Worm (Caenorhabditis elegans): ENCODE measurements around the gene B0507.3.

Gene B0507.3

ce11 chrV:8767493-8767892, 1.2 kb upstream of the B0507.3 start:
- no peak for TF ChIP-seq nhr-25 (tag; optimal IDR thresholded peaks at IDR 0.05)
- TF ChIP-seq fos-1 (tag; optimal IDR thresholded peaks at IDR 0.05), result peak; percentile 63
- TF ChIP-seq crh-2 (tag; optimal IDR thresholded peaks at IDR 0.05), result peak; percentile 32
- peak; percentile 34 for TF ChIP-seq sma-9 (GFP tag; optimal IDR thresholded peaks at IDR 0.05)
- TF ChIP-seq sma-9 (tag; optimal IDR thresholded peaks at IDR 0.05), result no peak

DNA sequence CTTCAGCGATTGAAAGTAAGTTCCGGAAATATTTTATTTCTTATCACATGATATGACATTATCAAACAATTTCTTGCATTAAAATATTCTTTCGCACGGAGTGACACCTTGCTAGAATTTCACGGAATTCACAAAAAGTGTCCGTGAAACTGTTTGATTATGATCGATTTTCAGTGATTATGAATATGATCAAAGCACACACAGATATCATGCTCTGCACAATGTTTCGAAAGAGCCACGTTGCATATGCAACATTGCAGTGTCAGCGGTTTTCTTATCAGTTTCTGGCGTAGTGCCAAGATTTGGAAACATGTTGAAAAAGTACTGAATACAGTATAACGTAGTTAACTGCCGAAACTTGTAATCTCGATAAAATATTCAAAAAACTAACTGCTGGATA, 445 bp downstream of the B0507.3 start:
- TF ChIP-seq gmeb-1 (tag; optimal IDR thresholded peaks at IDR 0.05), result peak; percentile 40
- peak; percentile 88 for TF ChIP-seq sma-9 (GFP tag; optimal IDR thresholded peaks at IDR 0.05)
- no peak for TF ChIP-seq sma-9 (tag; optimal IDR thresholded peaks at IDR 0.05)
- TF ChIP-seq crh-2 (tag; optimal IDR thresholded peaks at IDR 0.05), result peak; percentile 91
- no peak for TF ChIP-seq nhr-237 (tag; optimal IDR thresholded peaks at IDR 0.05)
- no peak for TF ChIP-seq blmp-1 (tag; optimal IDR thresholded peaks at IDR 0.05; ENCODE audit: insufficient read depth)
- no peak for TF ChIP-seq nhr-12 (tag; optimal IDR thresholded peaks at IDR 0.05)
- no peak for TF ChIP-seq zag-1 (tag; optimal IDR thresholded peaks at IDR 0.05)
- no peak for TF ChIP-seq unc-55 (GFP tag; optimal IDR thresholded peaks at IDR 0.05)
- peak; percentile 93 for TF ChIP-seq fos-1 (tag; optimal IDR thresholded peaks at IDR 0.05)
- no peak for TF ChIP-seq mbf-1 (tag; optimal IDR thresholded peaks at IDR 0.05)
- TF ChIP-seq F13H6.1 (tag; optimal IDR thresholded peaks at IDR 0.05), result peak; percentile 22

DNA sequence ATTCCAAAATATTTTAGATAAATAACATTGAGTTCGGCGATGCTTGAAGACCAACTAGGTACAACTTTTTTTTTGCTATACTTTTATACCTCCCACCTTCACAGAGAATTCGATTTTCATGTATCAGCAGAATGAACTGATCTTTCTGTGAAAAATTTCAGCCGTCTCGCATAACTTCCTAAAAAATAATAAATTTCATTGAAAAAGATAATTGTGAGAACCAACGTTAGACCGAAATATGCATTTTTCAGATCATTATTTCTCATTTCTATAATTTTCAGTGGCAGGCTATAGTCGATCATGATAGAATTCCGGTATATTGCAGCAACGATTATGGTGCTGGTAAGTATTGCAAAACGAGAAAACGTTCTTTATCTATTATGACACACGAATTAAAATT, 2.9 kb downstream of the B0507.3 start, which contains the start of gene srx-115:
Gene srx-115 (plus strand): TSS at position 301 of the 400 bp plus-strand sequence.
- TF ChIP-seq peb-1 (tag; optimal IDR thresholded peaks at IDR 0.05), result no peak
- no peak for TF ChIP-seq ama-1 (optimal IDR thresholded peaks at IDR 0.05)
- no peak for TF ChIP-seq sem-4 (tag; optimal IDR thresholded peaks at IDR 0.05)
- no peak for TF ChIP-seq C34F6.9 (tag; optimal IDR thresholded peaks at IDR 0.05)
- no peak for TF ChIP-seq ztf-4 (tag; optimal IDR thresholded peaks at IDR 0.05)
- no peak for TF ChIP-seq fos-1 (tag; optimal IDR thresholded peaks at IDR 0.05)
- no peak for TF ChIP-seq nhr-10 (tag; optimal IDR thresholded peaks at IDR 0.05)
- TF ChIP-seq ceh-16 (tag; optimal IDR thresholded peaks at IDR 0.05), result no peak

ce11 chrV:8773826-8774382, 5.2 kb downstream of the B0507.3 start, which contains the start of gene B0507.2:
Gene B0507.2, plus strand, starts transcription at chrV:8774332.
- TF ChIP-seq ZK546.5 (tag; optimal IDR thresholded peaks at IDR 0.05) (no peak), unc-62 (GFP tag; optimal IDR thresholded peaks at IDR 0.05) (no peak), C34F6.9 (tag; optimal IDR thresholded peaks at IDR 0.05) (peak; percentile 42), mab-5 (tag; optimal IDR thresholded peaks at IDR 0.05) (no peak), nhr-129 (tag; optimal IDR thresholded peaks at IDR 0.05) (peak; percentile 9), nhr-21 (tag; optimal IDR thresholded peaks at IDR 0.05) (no peak), fos-1 (tag; optimal IDR thresholded peaks at IDR 0.05) (peak; percentile 56), ama-1 (optimal IDR thresholded peaks at IDR 0.05) (no peak), aly-2 (tag; optimal IDR thresholded peaks at IDR 0.05) (no peak), lin-13 (GFP tag; optimal IDR thresholded peaks at IDR 0.05) (no peak), dmd-4 (tag; optimal IDR thresholded peaks at IDR 0.05) (no peak), lsy-2 (tag; optimal IDR thresholded peaks at IDR 0.05) (peak in 1 of 2 experiments; percentile 35), unc-55 (GFP tag; optimal IDR thresholded peaks at IDR 0.05) (peak; percentile 57)

DNA sequence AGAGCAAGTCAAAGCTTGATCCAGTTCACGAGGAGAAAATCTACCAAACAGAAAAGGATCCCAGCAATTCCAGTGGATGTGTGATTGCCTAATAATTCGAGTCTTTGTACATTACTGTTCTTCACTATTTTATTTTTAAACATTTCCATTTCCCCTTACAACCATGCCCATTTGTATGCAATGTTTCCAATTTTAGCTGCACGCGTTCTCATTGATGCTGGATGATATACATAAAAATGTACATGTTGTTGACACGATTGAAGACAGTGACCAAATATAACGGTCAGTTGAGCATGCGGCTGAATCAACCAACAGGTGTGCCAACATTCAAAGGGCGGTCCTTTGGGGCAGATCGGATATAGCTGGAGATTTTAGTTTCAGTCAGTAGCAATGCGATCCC, 7.6 kb downstream of the B0507.3 start, which contains the start of gene B0507.1:
Gene B0507.1 (plus strand): TSS at position 301 of the 400 bp plus-strand sequence.
- TF ChIP-seq nhr-6 (tag; optimal IDR thresholded peaks at IDR 0.05) (no peak), dmd-4 (tag; optimal IDR thresholded peaks at IDR 0.05) (no peak), fos-1 (tag; optimal IDR thresholded peaks at IDR 0.05) (no peak), C34F6.9 (tag; optimal IDR thresholded peaks at IDR 0.05) (no peak), lsy-2 (tag; optimal IDR thresholded peaks at IDR 0.05) (no peak), ztf-1 (GFP tag; conservative IDR thresholded peaks at IDR 0.05) (no peak)

DNA sequence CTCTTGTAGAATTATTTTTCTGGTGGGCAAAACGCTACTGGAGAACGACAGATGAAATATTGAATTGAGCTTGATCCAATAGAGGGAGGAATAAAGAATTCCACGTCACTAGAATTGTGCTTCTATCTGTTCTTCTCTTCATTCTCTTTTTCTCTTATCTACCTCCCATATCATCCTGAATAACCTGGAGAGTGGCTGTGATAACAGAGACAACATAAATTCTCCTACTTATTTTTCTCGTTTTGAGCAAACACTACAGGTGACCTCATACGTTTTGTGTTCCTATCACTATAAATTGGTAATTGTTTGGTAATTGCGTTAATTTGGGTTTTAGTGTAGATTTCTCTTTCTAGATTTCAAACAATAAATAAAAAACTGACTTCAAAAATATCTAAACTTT, 12.5 kb downstream of the B0507.3 start:
- TF ChIP-seq fos-1 (tag; optimal IDR thresholded peaks at IDR 0.05), result peak; percentile 64
- TF ChIP-seq peb-1 (tag; optimal IDR thresholded peaks at IDR 0.05), result no peak
